Worm (Caenorhabditis elegans) whole organism, L4 larva: ENCODE results near the gene srh-85.
"Not testable (repeated sequence)": the region's sequence is repeated elsewhere in the genome, so short reads cannot be mapped to it uniquely, and the experiment has no call there.

Source experiments
- F10B5.3 ChIP-seq: sonication (generic microtip); optimal IDR thresholded peaks from 2 replicates; lab custom pipeline; 2016; ENCODE audit warnings: mild to moderate bottlenecking, missing genetic modification characterization, missing compliant biosample characterization
- F44E2.7 ChIP-seq: fragments of 200-800 bp; sonication (Bioruptor generic); IDR thresholded peaks from 2 replicates; pipeline ENCODE4 v2.1.2; 2022; ENCODE audit warnings: missing genetic modification characterization, missing compliant biosample characterization
- F49E8.2 ChIP-seq: sonication (generic microtip); optimal IDR thresholded peaks from 2 replicates; lab custom pipeline; 2016; ENCODE audit warnings: missing compliant biosample characterization, mild to moderate bottlenecking, missing genetic modification characterization, borderline replicate concordance
- R02D3.7 ChIP-seq: fragments of 150-350 bp; sonication (generic microtip); optimal IDR thresholded peaks from 3 replicates; lab custom pipeline; 2014; ENCODE audit warnings: missing biosample characterization, missing genetic modification characterization
- T26A8.4 ChIP-seq: fragments of 200-800 bp; sonication (Bioruptor generic); IDR thresholded peaks from 2 replicates; pipeline ENCODE4 v1.3.6; 2022; ENCODE audit warnings: missing genetic modification characterization, missing compliant biosample characterization
- Y105C5A.15 ChIP-seq: fragments of 200-800 bp; sonication (Bioruptor generic); IDR thresholded peaks from 2 replicates; pipeline ENCODE4 v1.3.6; 2022; ENCODE audit warnings: missing genetic modification characterization, missing compliant biosample characterization
- Y48G9A.11 ChIP-seq: fragments of 200-800 bp; sonication (Bioruptor generic); IDR thresholded peaks from 2 replicates; pipeline ENCODE4 v1.3.6; 2022; ENCODE audit warnings: missing genetic modification reagents, missing genetic modification characterization, missing compliant biosample characterization
- ZK337.2 ChIP-seq: fragments of 200-800 bp; sonication (Bioruptor generic); IDR thresholded peaks from 2 replicates; pipeline ENCODE4 v1.3.6; 2022; ENCODE audit warnings: missing genetic modification reagents, missing genetic modification characterization, missing compliant biosample characterization
- aha-1 ChIP-seq: fragments of 150-350 bp; peaks from one replicate; lab custom pipeline; 2014; ENCODE audit warnings: missing biosample characterization, missing genetic modification characterization
- aly-2 ChIP-seq: sonication (generic microtip); optimal IDR thresholded peaks from 2 replicates; lab custom pipeline; 2018; ENCODE audit warnings: missing biosample characterization, missing genetic modification characterization
- ceh-20 ChIP-seq: fragments of 200-800 bp; sonication (Bioruptor generic); IDR thresholded peaks from 2 replicates; pipeline ENCODE4 v1.3.6; 2022; ENCODE audit warnings: missing genetic modification reagents, missing genetic modification characterization, missing compliant biosample characterization
- ces-1 ChIP-seq: fragments of 150-350 bp; sonication (generic microtip); optimal IDR thresholded peaks from 4 replicates; lab custom pipeline; 2014; ENCODE audit warnings: missing biosample characterization, missing genetic modification reagents, missing genetic modification characterization
- ctbp-1 ChIP-seq: fragments of 200-800 bp; sonication (Bioruptor generic); IDR thresholded peaks from 2 replicates; pipeline ENCODE4 v1.3.6; 2022; ENCODE audit warnings: missing genetic modification reagents, missing genetic modification characterization, missing compliant biosample characterization
- daf-8 ChIP-seq: fragments of 200-800 bp; sonication (Bioruptor generic); IDR thresholded peaks from 2 replicates; pipeline ENCODE4 v1.3.6; 2022; ENCODE audit warnings: missing genetic modification characterization, missing compliant biosample characterization
- dmd-8 ChIP-seq: fragments of 200-800 bp; sonication (Bioruptor generic); IDR thresholded peaks from 2 replicates; pipeline ENCODE4 v1.3.6; 2022; ENCODE audit warnings: missing genetic modification characterization, missing compliant biosample characterization
- dpl-1 ChIP-seq: fragments of 150-350 bp; optimal IDR thresholded peaks from 2 replicates; lab custom pipeline; 2014; ENCODE audit warnings: missing biosample characterization, missing genetic modification reagents, missing genetic modification characterization
- egl-27 ChIP-seq: sonication (generic microtip); optimal IDR thresholded peaks from 3 replicates; lab custom pipeline; 2017; ENCODE audit warnings: missing biosample characterization, missing genetic modification reagents, missing genetic modification characterization
- egl-43 ChIP-seq: fragments of 200-800 bp; sonication (Bioruptor generic); IDR thresholded peaks from 2 replicates; pipeline ENCODE4 v1.3.6; 2022; ENCODE audit warnings: missing genetic modification reagents, missing genetic modification characterization, missing compliant biosample characterization
- fkh-10 ChIP-seq: fragments of 150-350 bp; optimal IDR thresholded peaks from 2 replicates; lab custom pipeline; 2014; ENCODE audit warnings: missing biosample characterization, missing genetic modification reagents, missing genetic modification characterization
- fos-1 ChIP-seq: fragments of 150-350 bp; optimal IDR thresholded peaks from 2 replicates; lab custom pipeline; 2014; ENCODE audit warnings: missing biosample characterization, missing genetic modification characterization
- gei-8 ChIP-seq: fragments of 200-800 bp; sonication (Bioruptor generic); optimal IDR thresholded peaks from 2 replicates; lab custom pipeline; 2018; ENCODE audit warnings: mild to moderate bottlenecking, missing genetic modification characterization, missing compliant biosample characterization
- hlh-30 ChIP-seq: sonication (generic microtip); optimal IDR thresholded peaks from 2 replicates; lab custom pipeline; 2017; ENCODE audit warnings: antibody characterized with exemption, mild to moderate bottlenecking, missing genetic modification characterization, missing compliant biosample characterization; ENCODE audit not compliant: insufficient read depth
- hmg-1.1 ChIP-seq: fragments of 200-800 bp; sonication (Bioruptor generic); IDR thresholded peaks from 2 replicates; pipeline ENCODE4 v1.3.6; 2022; ENCODE audit warnings: missing genetic modification reagents, missing genetic modification characterization, missing compliant biosample characterization
- jun-1 ChIP-seq: fragments of 150-350 bp; optimal IDR thresholded peaks from 2 replicates; lab custom pipeline; 2014; ENCODE audit warnings: missing biosample characterization, missing genetic modification reagents, missing genetic modification characterization
- lim-7 ChIP-seq: fragments of 200-800 bp; sonication (Bioruptor generic); IDR thresholded peaks from 2 replicates; pipeline ENCODE4 v1.3.6; 2022; ENCODE audit warnings: missing genetic modification characterization, missing compliant biosample characterization
- madf-5 ChIP-seq, 2 experiments: fragments of 200-800 bp; sonication (Bioruptor generic); IDR thresholded peaks; 2 replicates each; pipeline ENCODE4 v1.3.6; 2022; ENCODE audit warnings: missing compliant biosample characterization in 2 of 2, missing genetic modification characterization in 2 of 2
- nhr-10 ChIP-seq: fragments of 150-350 bp; optimal IDR thresholded peaks from 2 replicates; lab custom pipeline; 2014; ENCODE audit warnings: missing biosample characterization, missing genetic modification characterization
- nhr-102 ChIP-seq: sonication (generic microtip); optimal IDR thresholded peaks from 2 replicates; lab custom pipeline; 2016; ENCODE audit warnings: mild to moderate bottlenecking, missing genetic modification characterization, moderate library complexity, missing compliant biosample characterization
- nhr-11 ChIP-seq: fragments of 150-350 bp; optimal IDR thresholded peaks from 2 replicates; lab custom pipeline; 2014; ENCODE audit warnings: missing biosample characterization, missing genetic modification characterization
- nhr-237 ChIP-seq: sonication (generic microtip); optimal IDR thresholded peaks from 2 replicates; lab custom pipeline; 2017; ENCODE audit warnings: missing biosample characterization, missing genetic modification characterization
- nhr-25 ChIP-seq: sonication (generic microtip); optimal IDR thresholded peaks from 2 replicates; lab custom pipeline; 2017; ENCODE audit warnings: missing genetic modification characterization, mild to moderate bottlenecking, missing compliant biosample characterization, antibody characterized with exemption, moderate library complexity, borderline replicate concordance; ENCODE audit not compliant: insufficient read depth
- nhr-6 ChIP-seq: fragments of 150-350 bp; optimal IDR thresholded peaks from 2 replicates; lab custom pipeline; 2014; ENCODE audit warnings: missing biosample characterization, missing genetic modification characterization
- saeg-2 ChIP-seq: fragments of 200-800 bp; sonication (Bioruptor generic); IDR thresholded peaks from 2 replicates; pipeline ENCODE4 v1.3.6; 2022; ENCODE audit warnings: missing genetic modification reagents, missing genetic modification characterization, missing compliant biosample characterization
- sdz-12 ChIP-seq: fragments of 200-800 bp; sonication (Bioruptor generic); optimal IDR thresholded peaks from 2 replicates; lab custom pipeline; 2018; ENCODE audit warnings: mild to moderate bottlenecking, missing genetic modification characterization, missing compliant biosample characterization
- set-16 ChIP-seq: fragments of 200-800 bp; sonication (Bioruptor generic); IDR thresholded peaks from 2 replicates; pipeline ENCODE4 v1.3.6; 2022; ENCODE audit warnings: missing genetic modification reagents, missing genetic modification characterization, missing compliant biosample characterization
- snpc-1.2 ChIP-seq: fragments of 200-800 bp; sonication (Bioruptor generic); IDR thresholded peaks from 2 replicates; pipeline ENCODE4 v1.3.6; 2022; ENCODE audit warnings: missing genetic modification reagents, missing genetic modification characterization, missing compliant biosample characterization
- snpc-4 ChIP-seq: fragments of 150-350 bp; optimal IDR thresholded peaks from 2 replicates; lab custom pipeline; 2014; ENCODE audit warnings: missing biosample characterization, missing genetic modification characterization
- unc-62 ChIP-seq, 3 experiments: fragments of 150-350 bp in 1 of 3; sonication (generic microtip); optimal IDR thresholded peaks in 2 of 3; peaks in 1 of 3; 1 replicate in 1 of 3; 2 replicates in 2 of 3; lab custom pipeline; 2014 to 2017; ENCODE audit warnings: missing biosample characterization in 3 of 3, missing genetic modification characterization in 3 of 3, missing genetic modification reagents in 3 of 3, missing genotype in 1 of 3
- zip-2 ChIP-seq: fragments of 150-350 bp; optimal IDR thresholded peaks from 2 replicates; lab custom pipeline; 2014; ENCODE audit warnings: missing biosample characterization, missing genetic modification characterization
- ztf-11 ChIP-seq: fragments of 150-350 bp; optimal IDR thresholded peaks from 2 replicates; lab custom pipeline; 2014; ENCODE audit warnings: missing biosample characterization, missing genetic modification characterization

The srh-85 gene

DNA sequence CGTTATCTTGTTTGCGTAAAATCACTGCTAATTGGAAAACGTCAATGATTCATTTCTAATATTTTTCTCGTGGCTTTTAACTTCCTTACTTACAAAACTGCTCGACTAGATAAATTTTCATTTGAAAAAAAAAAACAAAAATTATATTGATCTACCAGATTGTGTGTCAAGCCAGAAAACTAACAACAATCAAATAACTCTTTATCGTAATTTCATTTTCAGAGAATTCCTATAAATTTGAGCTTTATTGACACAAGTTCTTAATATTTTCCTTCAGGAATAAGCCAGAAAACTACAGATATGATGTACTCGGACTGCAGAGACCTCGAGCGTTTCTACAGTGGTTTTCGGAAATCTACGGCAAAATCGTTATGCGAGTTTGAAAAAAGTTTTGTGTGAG is 11.0 kb downstream of the srh-85 start, which contains the start of gene srw-124:
Gene srw-124, plus strand, starts transcription at position 301 of the 400 bp plus-strand sequence.
- TF ChIP-seq set-16 (no peak), nhr-102 (tag; lab: Kevin White, UChicago) (no peak), madf-5 (GFP tag; IDR thresholded peaks at IDR 0.05; lab: Robert Waterston, UW) (no peak), lim-7 (GFP tag; lab: Robert Waterston, UW) (no peak), nhr-237 (tag; lab: Kevin White, UChicago) (no peak), Y105C5A.15 (GFP tag; lab: Robert Waterston, UW) (no peak), fkh-10 (GFP tag; lab: Kevin White, UChicago) (no peak), hmg-1.1 (GFP tag; lab: Robert Waterston, UW) (no peak), fos-1 (tag; lab: Kevin White, UChicago) (no peak), nhr-10 (tag; lab: Kevin White, UChicago) (no peak), sdz-12 (GFP tag; lab: Kevin White, UChicago) (no peak), hlh-30 (no peak), ztf-11 (tag; lab: Kevin White, UChicago) (no peak), zip-2 (tag; lab: Kevin White, UChicago) (no peak), nhr-6 (no peak), F44E2.7 (no peak), ces-1 (no peak), egl-27 (tag; lab: Kevin White, UChicago) (no peak), F10B5.3 (tag; lab: Kevin White, UChicago) (no peak)

ce11 chrV:2975285-2975684 is 12.0 kb downstream of the srh-85 start, which contains the start of gene srw-123:
Gene srw-123, minus strand, starts transcription at chrV:2975385.
- TF ChIP-seq ctbp-1 (GFP tag; lab: Robert Waterston, UW); dmd-8 (GFP tag; lab: Robert Waterston, UW); nhr-11 (tag; lab: Kevin White, UChicago): not testable (repeated sequence)

ce11 chrV:2971307-2971999 is 15.9 kb downstream of the srh-85 start, which contains the start of gene srw-129:
Gene srw-129, plus strand, starts transcription at chrV:2971949.
- TF ChIP-seq Y48G9A.11 (GFP tag; lab: Robert Waterston, UW) (0 out of 2 replicates have a peak, but pooled peaks have one; percentile 54), daf-8 (GFP tag; lab: Robert Waterston, UW) (no peak), snpc-1.2 (GFP tag; lab: Robert Waterston, UW) (0 out of 2 replicates have a peak, but pooled peaks have one; percentile 19), aha-1 (peak; percentile 91)

ce11 chrV:2964786-2965185 is 22.5 kb downstream of the srh-85 start, which contains the start of gene srh-88:
Gene srh-88, minus strand, starts transcription at chrV:2964886.
- no peak for TF ChIP-seq egl-43 (GFP tag; lab: Robert Waterston, UW)

DNA sequence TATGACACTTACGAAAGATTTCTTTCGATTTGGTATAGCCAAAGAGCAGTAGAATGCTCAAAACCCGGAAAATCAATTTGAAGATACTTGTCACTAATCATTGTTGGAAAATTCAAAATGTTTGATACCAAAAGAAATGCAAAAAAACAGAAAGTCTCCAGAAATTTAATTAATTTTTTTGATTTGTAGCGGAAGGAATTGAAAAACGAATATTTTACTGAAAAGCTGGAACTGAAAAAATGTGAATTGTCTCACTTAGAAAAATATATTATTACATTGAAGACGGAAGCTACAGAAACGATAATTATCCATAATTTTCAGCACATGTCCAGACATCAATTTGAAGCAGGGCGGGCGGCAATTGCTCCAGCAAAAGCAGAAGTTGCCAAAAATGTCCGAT is 24.3 kb downstream of the srh-85 start, which contains the start of gene srw-138:
Gene srw-138, minus strand, starts transcription at position 101 of the 400 bp plus-strand sequence.
- TF ChIP-seq R02D3.7 (tag; lab: Kevin White, UChicago) (no peak), dpl-1 (GFP tag; lab: Kevin White, UChicago) (no peak), ceh-20 (no peak), ZK337.2 (GFP tag; lab: Robert Waterston, UW) (no peak), aly-2 (no peak), aha-1 (peak; percentile 40), gei-8 (no peak), jun-1 (tag; lab: Kevin White, UChicago) (no peak), saeg-2 (GFP tag; lab: Robert Waterston, UW) (no peak), F49E8.2 (tag; lab: Kevin White, UChicago) (no peak), ctbp-1 (GFP tag; lab: Robert Waterston, UW) (no peak), snpc-4 (tag; lab: Kevin White, UChicago) (no peak), unc-62 (GFP tag; optimal IDR thresholded peaks at IDR 0.05 in 1 of 2; lab: Kevin White, UChicago) (peak in 1 of 2 experiments; percentile 60), unc-62 (tag; optimal IDR thresholded peaks at IDR 0.05; lab: Kevin White, UChicago) (no peak), nhr-25 (tag; lab: Kevin White, UChicago) (no peak), nhr-10 (tag; lab: Kevin White, UChicago) (no peak), T26A8.4 (GFP tag; lab: Robert Waterston, UW) (no peak)
